Fruit fly (Drosophila melanogaster) whole organism, wandering third instar larva: ENCODE results near the gene CG5783.
A peak's percentile ranks its signal among the peaks of the same experiment; 100 is the strongest.

Experiments
- Abd-B ChIP-seq: fragments of >200 bp; optimal IDR thresholded peaks from 2 replicates; lab custom pipeline; 2017; ENCODE audit warnings: missing biosample characterization, missing genetic modification characterization
- CG32264 ChIP-seq: fragments of 200-800 bp; sonication (Bioruptor generic); optimal IDR thresholded peaks from 2 replicates; lab custom pipeline; 2016; ENCODE audit warnings: missing biosample characterization, missing genetic modification characterization
- CG9705 ChIP-seq: fragments of 200-800 bp; sonication (Bioruptor generic); optimal IDR thresholded peaks from 2 replicates; lab custom pipeline; 2018; ENCODE audit warnings: missing biosample characterization, mild to moderate bottlenecking, missing genetic modification characterization
- CrebA ChIP-seq: fragments of 200-800 bp; sonication (Bioruptor generic); optimal IDR thresholded peaks from 2 replicates; lab custom pipeline; 2016; ENCODE audit warnings: missing biosample characterization, mild to moderate bottlenecking, missing genetic modification characterization, borderline replicate concordance
- Dfd ChIP-seq: fragments of >200 bp; optimal IDR thresholded peaks from 2 replicates; lab custom pipeline; 2017; ENCODE audit warnings: missing biosample characterization, missing genetic modification characterization
- Dif ChIP-seq: fragments of 200-275, 200-300 bp; sonication (Bioruptor generic); optimal IDR thresholded peaks from 2 replicates; lab custom pipeline; 2018; ENCODE audit warnings: missing biosample characterization, missing genetic modification characterization; ENCODE audit not compliant: partially characterized antibody
- GATAd ChIP-seq: sonication (Bioruptor generic); optimal IDR thresholded peaks from 2 replicates; lab custom pipeline; 2016; ENCODE audit warnings: missing biosample characterization, missing genetic modification characterization
- HLH106 ChIP-seq: fragments of 200-800 bp; optimal IDR thresholded peaks from 3 replicates; lab custom pipeline; 2019; ENCODE audit warnings: missing biosample characterization, mild to moderate bottlenecking, missing genetic modification characterization, moderate library complexity
- Hnf4 ChIP-seq: fragments of 200-800 bp; sonication (Bioruptor generic); optimal IDR thresholded peaks from 2 replicates; lab custom pipeline; 2016; ENCODE audit warnings: missing biosample characterization, mild to moderate bottlenecking, missing genetic modification characterization
- Jra ChIP-seq: sonication (Bioruptor generic); optimal IDR thresholded peaks from 2 replicates; lab custom pipeline; 2016; ENCODE audit warnings: missing biosample characterization, missing genetic modification characterization
- Myc ChIP-seq: fragments of >200 bp; optimal IDR thresholded peaks from 2 replicates; lab custom pipeline; 2017
- OdsH ChIP-seq: fragments of 200-800 bp; sonication (Bioruptor generic); optimal IDR thresholded peaks from 2 replicates; lab custom pipeline; 2016; ENCODE audit warnings: missing biosample characterization, mild to moderate bottlenecking, missing genetic modification characterization
- Rel ChIP-seq, 2 experiments: fragments of 200-800 bp; sonication (Bioruptor generic) in 1 of 2; optimal IDR thresholded peaks; 2 replicates in 1 of 2; 3 replicates in 1 of 2; lab custom pipeline; 2016 to 2019; ENCODE audit warnings: mild to moderate bottlenecking in 2 of 2, missing biosample characterization in 2 of 2, missing genetic modification characterization in 2 of 2, moderate library complexity in 1 of 2
- Sp1 ChIP-seq: fragments of 200-800 bp; sonication (Bioruptor generic); optimal IDR thresholded peaks from 3 replicates; lab custom pipeline; 2019; ENCODE audit warnings: missing biosample characterization, mild to moderate bottlenecking, missing genetic modification characterization, moderate library complexity
- Vsx2 ChIP-seq: fragments of 200-300, 225-300 bp; sonication (Bioruptor generic); optimal IDR thresholded peaks from 2 replicates; lab custom pipeline; 2018; ENCODE audit warnings: missing biosample characterization, missing genetic modification characterization; ENCODE audit not compliant: partially characterized antibody
- dl ChIP-seq, 2 experiments: fragments of 175-275, 200-275 bp in 1 of 2; fragments of 200-275 bp in 1 of 2; sonication (Bioruptor generic); optimal IDR thresholded peaks; lab custom pipeline; 2018; ENCODE audit warnings: mild to moderate bottlenecking in 2 of 2, missing biosample characterization in 2 of 2, missing genetic modification characterization in 2 of 2, moderate library complexity in 2 of 2; ENCODE audit not compliant: partially characterized antibody in 2 of 2, insufficient read depth in 1 of 2
- dmrt93B ChIP-seq: fragments of 200-800 bp; sonication (Bioruptor generic); optimal IDR thresholded peaks from 2 replicates; lab custom pipeline; 2018; ENCODE audit warnings: missing biosample characterization, mild to moderate bottlenecking, missing genetic modification characterization
- dsf ChIP-seq: sonication (Bioruptor generic); optimal IDR thresholded peaks from 2 replicates; lab custom pipeline; 2016; ENCODE audit warnings: missing biosample characterization, missing genetic modification characterization, borderline replicate concordance
- ey ChIP-seq: fragments of 200-800 bp; sonication (Bioruptor generic); optimal IDR thresholded peaks from 2 replicates; lab custom pipeline; 2016; ENCODE audit warnings: missing biosample characterization, missing genetic modification characterization
- fru ChIP-seq: fragments of 200-800 bp; sonication (Bioruptor generic); optimal IDR thresholded peaks from 3 replicates; lab custom pipeline; 2016; ENCODE audit warnings: missing biosample characterization, mild to moderate bottlenecking, missing genetic modification characterization
- h ChIP-seq: fragments of 200-800 bp; sonication (Bioruptor generic); optimal IDR thresholded peaks from 3 replicates; lab custom pipeline; 2016; ENCODE audit warnings: missing biosample characterization, mild to moderate bottlenecking, missing genetic modification characterization
- jim ChIP-seq: fragments of 175-275, 200-325 bp; sonication (Bioruptor generic); optimal IDR thresholded peaks from 2 replicates; lab custom pipeline; 2016; ENCODE audit warnings: missing biosample characterization, mild to moderate bottlenecking, missing genetic modification characterization
- lola ChIP-seq: fragments of >200 bp; optimal IDR thresholded peaks from 2 replicates; lab custom pipeline; 2017; ENCODE audit warnings: missing biosample characterization, missing genetic modification characterization
- pan ChIP-seq: fragments of >200 bp; optimal IDR thresholded peaks from 2 replicates; lab custom pipeline; 2017
- psq ChIP-seq: fragments of 200-800 bp; sonication (Bioruptor generic); optimal IDR thresholded peaks from 3 replicates; lab custom pipeline; 2017; ENCODE audit warnings: missing biosample characterization, mild to moderate bottlenecking, missing genetic modification characterization, moderate library complexity
- rgr ChIP-seq: fragments of 200-800 bp; sonication (Bioruptor generic); optimal IDR thresholded peaks from 3 replicates; lab custom pipeline; 2016; ENCODE audit warnings: missing biosample characterization, mild to moderate bottlenecking, missing genetic modification characterization
- sage ChIP-seq: fragments of 200-800 bp; sonication (Bioruptor generic); optimal IDR thresholded peaks from 2 replicates; lab custom pipeline; 2016; ENCODE audit warnings: missing biosample characterization, mild to moderate bottlenecking, missing genetic modification characterization
- sv ChIP-seq: fragments of 200-800 bp; sonication (Bioruptor generic); optimal IDR thresholded peaks from 3 replicates; lab custom pipeline; 2016; ENCODE audit warnings: missing biosample characterization, missing genetic modification characterization
- tai ChIP-seq: sonication (Bioruptor generic); optimal IDR thresholded peaks from 2 replicates; lab custom pipeline; 2016; ENCODE audit warnings: missing biosample characterization, missing genetic modification characterization
- usp ChIP-seq: fragments of >200 bp; optimal IDR thresholded peaks from 2 replicates; lab custom pipeline; 2017; ENCODE audit warnings: missing biosample characterization, missing genetic modification characterization
- woc ChIP-seq: sonication (Bioruptor generic); optimal IDR thresholded peaks from 2 replicates; lab custom pipeline; 2016; ENCODE audit warnings: missing biosample characterization, mild to moderate bottlenecking, missing genetic modification characterization

Gene CG5783

DNA sequence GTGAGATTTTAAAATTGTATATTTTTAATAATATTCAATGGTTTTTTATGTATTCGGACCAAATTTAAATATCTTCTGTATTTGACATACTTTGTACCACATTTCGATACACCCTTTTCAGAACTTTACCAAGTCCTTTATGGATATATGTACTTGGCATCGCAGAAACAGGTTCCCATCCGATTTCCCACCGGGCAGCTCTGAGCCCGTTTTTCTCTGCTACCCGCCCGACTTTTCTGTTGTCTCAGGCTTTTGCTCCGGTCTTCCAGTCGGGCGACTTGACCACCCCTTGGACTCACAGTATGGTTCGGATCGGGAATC lies 33.7 kb upstream of the CG5783 start:
- no peak for TF ChIP-seq h
- TF ChIP-seq usp (GFP tag; lab: Kevin White, UChicago), result no peak
- TF ChIP-seq CG9705, result no peak
- TF ChIP-seq Vsx2, result no peak
- no peak for TF ChIP-seq dsf (GFP tag; lab: Kevin White, UChicago)
- peak; percentile 10 for TF ChIP-seq rgr (GFP tag; lab: Kevin White, UChicago)
- TF ChIP-seq dmrt93B, result peak; percentile 28
- peak; percentile 9 for TF ChIP-seq sage (GFP tag; lab: Kevin White, UChicago)
- TF ChIP-seq Abd-B (GFP tag; lab: Kevin White, UChicago), result no peak
- TF ChIP-seq CrebA, result no peak
- TF ChIP-seq ey (GFP tag; lab: Kevin White, UChicago), result no peak
- TF ChIP-seq pan (lab: Kevin White, UChicago), result no peak
- TF ChIP-seq OdsH (GFP tag; lab: Kevin White, UChicago), result no peak
- no peak for TF ChIP-seq dl (GFP tag; optimal IDR thresholded peaks at IDR 0.05; lab: Kevin White, UChicago; ENCODE audit: insufficient read depth in 1 of 2, partially characterized antibody in 2 of 2)
- TF ChIP-seq HLH106 (tag; lab: Kevin White, UChicago), result peak; percentile 46
- TF ChIP-seq CG32264, result no peak
- TF ChIP-seq jim, result no peak
- TF ChIP-seq Sp1 (GFP tag; lab: Kevin White, UChicago), result peak; percentile 1
- no peak for TF ChIP-seq Hnf4
- TF ChIP-seq Dif (GFP tag; lab: Kevin White, UChicago), result no peak
- TF ChIP-seq Dfd (GFP tag; lab: Kevin White, UChicago), result no peak
- TF ChIP-seq GATAd, result no peak
- peak; percentile 17 for TF ChIP-seq psq (GFP tag; lab: Kevin White, UChicago)

DNA sequence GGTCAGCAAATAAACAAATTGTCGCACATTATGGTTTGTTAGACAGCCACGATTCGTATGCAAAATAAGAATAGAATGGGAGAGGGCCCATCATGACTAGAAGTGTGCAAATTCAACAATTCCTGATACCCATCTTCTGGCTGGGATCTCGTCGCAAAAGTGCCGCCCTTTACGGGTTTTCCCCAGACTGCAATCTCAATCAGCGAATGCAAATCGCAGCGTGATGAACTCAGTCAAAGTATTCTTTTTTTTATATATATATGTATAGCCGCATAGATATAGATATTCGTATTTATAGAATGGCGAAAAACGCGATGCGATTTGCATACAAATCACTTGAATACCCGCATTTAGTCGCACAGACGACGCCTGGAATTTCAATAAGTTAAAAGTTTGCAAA lies 32.9 kb upstream of the CG5783 start:
- TF ChIP-seq GATAd (no peak), Rel (GFP tag; optimal IDR thresholded peaks at IDR 0.05; lab: Kevin White, UChicago) (no peak), Rel (tag; optimal IDR thresholded peaks at IDR 0.05; lab: Kevin White, UChicago) (peak; percentile 95)

DNA sequence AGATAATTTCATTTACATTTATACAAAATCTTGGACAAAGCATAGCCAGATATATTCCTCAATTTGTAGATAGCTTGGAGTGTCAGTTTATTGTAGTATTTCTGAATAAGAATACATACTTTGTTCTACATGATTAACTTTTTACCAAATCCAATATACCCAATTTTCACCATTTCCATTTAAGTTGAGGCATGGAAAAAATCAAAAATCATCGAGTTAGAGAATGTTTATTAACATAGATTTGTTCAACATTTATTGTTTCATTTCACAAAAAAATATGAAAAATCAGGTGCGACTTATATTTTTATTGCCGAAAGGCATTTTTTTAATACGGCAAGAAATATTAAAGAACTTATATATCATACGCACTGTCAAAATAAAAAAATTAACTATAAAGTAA lies 30.2 kb upstream of the CG5783 start, which contains the start of gene Grl36b:
TSS of gene Grl36b (minus strand) at position 101 of the 400 bp plus-strand sequence.
- TF ChIP-seq sv (GFP tag; lab: Kevin White, UChicago) (no peak), sage (GFP tag; lab: Kevin White, UChicago) (no peak), Jra (GFP tag; lab: Kevin White, UChicago) (no peak), usp (GFP tag; lab: Kevin White, UChicago) (no peak), jim (no peak), dl (GFP tag; optimal IDR thresholded peaks at IDR 0.05; lab: Kevin White, UChicago; ENCODE audit: insufficient read depth in 1 of 2, partially characterized antibody in 2 of 2) (no peak), Myc (lab: Kevin White, UChicago) (no peak), lola (GFP tag; lab: Kevin White, UChicago) (no peak), pan (lab: Kevin White, UChicago) (no peak), Hnf4 (no peak), Sp1 (GFP tag; lab: Kevin White, UChicago) (no peak), dmrt93B (no peak), Vsx2 (no peak), fru (GFP tag; lab: Kevin White, UChicago) (no peak)

DNA sequence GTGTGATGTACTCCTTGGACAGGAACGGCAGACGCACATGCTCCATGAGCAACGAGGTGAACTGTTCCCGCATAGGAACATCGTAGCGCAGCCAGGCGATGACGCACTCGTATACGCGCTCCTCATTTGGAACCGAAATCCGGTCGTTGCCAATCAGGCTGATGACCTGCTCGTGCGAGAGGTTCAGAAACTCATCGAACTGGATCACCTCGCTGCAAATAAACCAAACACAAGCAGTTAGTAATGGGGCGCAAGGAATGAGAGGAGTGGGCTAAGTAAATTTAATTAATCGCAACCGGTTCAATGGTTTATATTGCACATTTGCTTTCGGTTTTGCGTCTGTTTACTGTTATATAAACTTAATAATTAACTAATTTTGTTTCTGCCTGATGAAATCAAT lies 21.2 kb upstream of the CG5783 start:
- TF ChIP-seq Vsx2, result no peak
- no peak for TF ChIP-seq tai (GFP tag; lab: Kevin White, UChicago)
- TF ChIP-seq GATAd, result no peak
- no peak for TF ChIP-seq usp (GFP tag; lab: Kevin White, UChicago)
- no peak for TF ChIP-seq sage (GFP tag; lab: Kevin White, UChicago)
- TF ChIP-seq Hnf4, result no peak
- TF ChIP-seq Dif (GFP tag; lab: Kevin White, UChicago), result no peak
- TF ChIP-seq fru (GFP tag; lab: Kevin White, UChicago), result no peak
- no peak for TF ChIP-seq ey (GFP tag; lab: Kevin White, UChicago)
- no peak for TF ChIP-seq Jra (GFP tag; lab: Kevin White, UChicago)
- TF ChIP-seq woc (GFP tag; lab: Kevin White, UChicago), result no peak
- no peak for TF ChIP-seq CG32264
- no peak for TF ChIP-seq Rel (GFP tag; optimal IDR thresholded peaks at IDR 0.05; lab: Kevin White, UChicago)
- TF ChIP-seq Rel (tag; optimal IDR thresholded peaks at IDR 0.05; lab: Kevin White, UChicago), result no peak

DNA sequence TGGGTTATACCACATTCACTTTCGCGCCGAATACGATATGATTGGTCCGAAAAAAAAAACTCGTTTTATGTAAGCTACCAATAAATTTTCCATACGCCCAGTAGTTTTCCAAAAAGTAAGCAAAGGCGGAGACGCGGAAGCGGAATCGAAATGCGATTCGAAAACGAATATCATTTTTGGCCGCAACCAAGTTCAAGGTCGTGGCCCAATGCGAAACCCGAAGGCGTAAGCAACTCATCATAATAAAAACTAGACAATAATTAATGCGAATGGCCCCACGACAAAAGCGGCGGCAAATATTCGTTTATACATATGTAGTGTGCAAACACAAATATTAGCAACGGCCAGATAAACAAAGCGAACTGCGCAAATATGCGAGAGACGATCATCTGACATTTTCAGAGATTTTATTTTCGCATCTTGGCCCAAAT lies 19.4 kb upstream of the CG5783 start:
- TF ChIP-seq sv (GFP tag; lab: Kevin White, UChicago), result peak; percentile 2
- TF ChIP-seq Abd-B (GFP tag; lab: Kevin White, UChicago), result no peak
